Worm (Caenorhabditis elegans) whole organism, young adult: ENCODE data around the gene T22F3.11.

ENCODE experiments used
- B0019.2 ChIP-seq: fragments of 200-800 bp; sonication (Bioruptor generic); conservative IDR thresholded peaks from 2 replicates; pipeline ENCODE4 v1.3.6; 2022; ENCODE audit warnings: missing genetic modification reagents, missing genetic modification characterization, missing compliant biosample characterization
- B0261.1 ChIP-seq: sonication (generic microtip); optimal IDR thresholded peaks from 2 replicates; lab custom pipeline; 2016; ENCODE audit warnings: mild to moderate bottlenecking, missing genetic modification characterization, moderate library complexity, missing compliant biosample characterization
- B0336.3 ChIP-seq: fragments of 200-800 bp; sonication (Bioruptor generic); IDR thresholded peaks from 2 replicates; pipeline ENCODE4 v1.3.6; 2022; ENCODE audit warnings: missing genetic modification characterization, missing compliant biosample characterization
- C17E4.6 ChIP-seq: fragments of 200-800 bp; sonication (Bioruptor generic); IDR thresholded peaks from 2 replicates; pipeline ENCODE4 v1.3.6; 2022; ENCODE audit warnings: missing genetic modification reagents, missing genetic modification characterization, missing compliant biosample characterization
- F37B4.10 ChIP-seq: fragments of 200-800 bp; sonication (Bioruptor generic); IDR thresholded peaks from 2 replicates; pipeline ENCODE4 v1.3.6; 2022; ENCODE audit warnings: missing genetic modification characterization, missing compliant biosample characterization
- F55B11.4 ChIP-seq: sonication (generic microtip); optimal IDR thresholded peaks from 2 replicates; lab custom pipeline; 2016; ENCODE audit warnings: missing compliant biosample characterization, missing genetic modification characterization, borderline replicate concordance; ENCODE audit not compliant: insufficient read depth
- K12H6.12 ChIP-seq: fragments of 200-800 bp; sonication (Bioruptor generic); optimal IDR thresholded peaks from 2 replicates; lab custom pipeline; 2018; ENCODE audit warnings: mild to moderate bottlenecking, missing genetic modification characterization, missing compliant biosample characterization
- T07F8.4 ChIP-seq: sonication (generic microtip); optimal IDR thresholded peaks from 2 replicates; lab custom pipeline; 2016; ENCODE audit warnings: mild to moderate bottlenecking, missing genetic modification characterization, moderate library complexity, missing compliant biosample characterization
- Y79H2A.3 ChIP-seq: fragments of 200-800 bp; sonication (Bioruptor generic); conservative IDR thresholded peaks from 2 replicates; pipeline ENCODE4 v1.3.6; 2022; ENCODE audit warnings: missing genetic modification reagents, missing genetic modification characterization, missing compliant biosample characterization
- aptf-2 ChIP-seq: fragments of 200-800 bp; sonication (Bioruptor generic); conservative IDR thresholded peaks from 2 replicates; pipeline ENCODE4 v1.3.6; 2022; ENCODE audit warnings: missing genetic modification reagents, missing genetic modification characterization, missing compliant biosample characterization
- atf-7 ChIP-seq: sonication (generic microtip); optimal IDR thresholded peaks from 2 replicates; lab custom pipeline; 2017; ENCODE audit warnings: mild to moderate bottlenecking, missing genetic modification characterization, missing compliant biosample characterization
- attf-5 ChIP-seq: fragments of 200-800 bp; sonication (Bioruptor generic); optimal IDR thresholded peaks from 2 replicates; lab custom pipeline; 2018; ENCODE audit warnings: mild to moderate bottlenecking, missing genetic modification characterization, missing compliant biosample characterization
- attf-6 ChIP-seq: fragments of 200-800 bp; sonication (Bioruptor generic); IDR thresholded peaks from 2 replicates; pipeline ENCODE4 v1.3.6; 2022; ENCODE audit warnings: missing genetic modification reagents, missing genetic modification characterization, missing compliant biosample characterization
- bed-2 ChIP-seq: fragments of 200-800 bp; sonication (Bioruptor generic); IDR thresholded peaks from 2 replicates; pipeline ENCODE4 v1.3.6; 2022; ENCODE audit warnings: missing genetic modification reagents, missing genetic modification characterization, missing compliant biosample characterization
- ccch-3 ChIP-seq: fragments of 200-800 bp; sonication (Bioruptor generic); optimal IDR thresholded peaks from 2 replicates; lab custom pipeline; 2018; ENCODE audit warnings: mild to moderate bottlenecking, missing genetic modification characterization, missing compliant biosample characterization
- cebp-2 ChIP-seq: fragments of 200-800 bp; sonication (Bioruptor generic); IDR thresholded peaks from 2 replicates; pipeline ENCODE4 v1.3.6; 2022; ENCODE audit warnings: missing genetic modification characterization, missing compliant biosample characterization
- ceh-79 ChIP-seq: sonication (generic microtip); optimal IDR thresholded peaks from 2 replicates; lab custom pipeline; 2017; ENCODE audit warnings: mild to moderate bottlenecking, missing genetic modification characterization, missing compliant biosample characterization
- ceh-91 ChIP-seq: fragments of 200-800 bp; sonication (Bioruptor generic); IDR thresholded peaks from 2 replicates; pipeline ENCODE4 v1.3.6; 2022; ENCODE audit warnings: missing genetic modification reagents, missing genetic modification characterization, missing compliant biosample characterization
- die-1 ChIP-seq: sonication (generic microtip); optimal IDR thresholded peaks from 2 replicates; lab custom pipeline; 2016; ENCODE audit warnings: missing genotype, mild to moderate bottlenecking, missing genetic modification characterization, missing compliant biosample characterization
- dpl-1 ChIP-seq: fragments of 150-350 bp; optimal IDR thresholded peaks from 2 replicates; lab custom pipeline; 2014; ENCODE audit warnings: missing biosample characterization, missing genetic modification reagents, missing genetic modification characterization
- egrh-3 ChIP-seq: fragments of 200-800 bp; sonication (Bioruptor generic); IDR thresholded peaks from 2 replicates; pipeline ENCODE4 v1.3.6; 2022; ENCODE audit warnings: missing genetic modification reagents, missing genetic modification characterization, missing compliant biosample characterization
- him-1 ChIP-seq: sonication (generic microtip); optimal IDR thresholded peaks from 2 replicates; lab custom pipeline; 2016; ENCODE audit warnings: missing genotype, missing genetic modification reagents, missing genetic modification characterization, missing compliant biosample characterization
- hlh-26 ChIP-seq: fragments of 200-800 bp; sonication (Bioruptor generic); conservative IDR thresholded peaks from 2 replicates; pipeline ENCODE4 v1.3.6; 2022; ENCODE audit warnings: missing genetic modification reagents, missing genetic modification characterization, missing compliant biosample characterization
- hrde-1 ChIP-seq: sonication (generic microtip); optimal IDR thresholded peaks from 2 replicates; lab custom pipeline; 2016; ENCODE audit warnings: missing genetic modification characterization, mild to moderate bottlenecking, missing compliant biosample characterization, moderate library complexity, missing genotype, missing genetic modification reagents, borderline replicate concordance
- let-526 ChIP-seq: fragments of 200-800 bp; sonication (Bioruptor generic); IDR thresholded peaks from 2 replicates; pipeline ENCODE4 v1.3.6; 2022; ENCODE audit warnings: missing genetic modification reagents, missing genetic modification characterization, missing compliant biosample characterization
- lin-40 ChIP-seq: sonication (generic microtip); optimal IDR thresholded peaks from 2 replicates; lab custom pipeline; 2016; ENCODE audit warnings: missing genetic modification characterization, mild to moderate bottlenecking, missing compliant biosample characterization, missing genotype, missing genetic modification reagents
- lin-54 ChIP-seq: fragments of 200-800 bp; sonication (Bioruptor generic); optimal IDR thresholded peaks from 2 replicates; lab custom pipeline; 2018; ENCODE audit warnings: mild to moderate bottlenecking, missing genetic modification characterization, missing compliant biosample characterization
- lir-1 ChIP-seq: fragments of 200-800 bp; sonication (Bioruptor generic); conservative IDR thresholded peaks from 2 replicates; pipeline ENCODE4 v1.3.6; 2022; ENCODE audit warnings: missing genetic modification reagents, missing genetic modification characterization, missing compliant biosample characterization
- mes-4 ChIP-seq: sonication (generic microtip); optimal IDR thresholded peaks from 2 replicates; lab custom pipeline; 2016; ENCODE audit warnings: missing genotype, missing genetic modification characterization, missing compliant biosample characterization
- nfya-1 ChIP-seq: sonication (generic microtip); optimal IDR thresholded peaks from 2 replicates; lab custom pipeline; 2017; ENCODE audit warnings: antibody characterized with exemption, missing compliant biosample characterization, missing genetic modification characterization, borderline replicate concordance; ENCODE audit not compliant: insufficient read depth
- nfya-2 ChIP-seq: fragments of 200-800 bp; sonication (Bioruptor generic); IDR thresholded peaks from 2 replicates; pipeline ENCODE4 v1.3.6; 2022; ENCODE audit warnings: missing genetic modification reagents, missing genetic modification characterization, missing compliant biosample characterization
- nhr-120 ChIP-seq: fragments of 200-800 bp; sonication (Bioruptor generic); IDR thresholded peaks from 2 replicates; pipeline ENCODE4 v1.3.6; 2022; ENCODE audit warnings: missing genetic modification characterization, missing compliant biosample characterization
- nhr-27 ChIP-seq: fragments of 200-800 bp; sonication (Bioruptor generic); optimal IDR thresholded peaks from 2 replicates; lab custom pipeline; 2018; ENCODE audit warnings: mild to moderate bottlenecking, missing genetic modification characterization, moderate library complexity, missing compliant biosample characterization
- nhr-90 ChIP-seq: sonication (generic microtip); optimal IDR thresholded peaks from 2 replicates; lab custom pipeline; 2016; ENCODE audit warnings: missing genotype, mild to moderate bottlenecking, missing genetic modification characterization, missing compliant biosample characterization
- pbrm-1 ChIP-seq: fragments of 200-800 bp; sonication (Bioruptor generic); IDR thresholded peaks from 2 replicates; pipeline ENCODE4 v1.3.6; 2022; ENCODE audit warnings: missing genetic modification reagents, missing genetic modification characterization, missing compliant biosample characterization
- pha-4 ChIP-seq: fragments of 150-350 bp; sonication (generic microtip); optimal IDR thresholded peaks from 2 replicates; lab custom pipeline; 2014; ENCODE audit warnings: missing biosample characterization, missing genetic modification reagents, missing genetic modification characterization
- rec-8 ChIP-seq, 2 experiments: sonication (generic microtip); optimal IDR thresholded peaks; 2 replicates each; lab custom pipeline; 2016; ENCODE audit warnings: mild to moderate bottlenecking in 2 of 2, missing genetic modification characterization in 2 of 2, missing genetic modification reagents in 2 of 2, missing genotype in 2 of 2, missing biosample characterization in 1 of 2, missing compliant biosample characterization in 1 of 2, moderate library complexity in 1 of 2
- repo-1 ChIP-seq: sonication (generic microtip); optimal IDR thresholded peaks from 2 replicates; lab custom pipeline; 2017; ENCODE audit warnings: mild to moderate bottlenecking, missing genetic modification characterization, missing compliant biosample characterization
- sdz-38 ChIP-seq: sonication (generic microtip); optimal IDR thresholded peaks from 2 replicates; lab custom pipeline; 2016; ENCODE audit warnings: missing genotype, missing genetic modification characterization, missing compliant biosample characterization
- snpc-1.1 ChIP-seq: sonication (generic microtip); optimal IDR thresholded peaks from 2 replicates; lab custom pipeline; 2017; ENCODE audit warnings: missing genetic modification characterization, mild to moderate bottlenecking, missing compliant biosample characterization, antibody characterized with exemption, moderate library complexity, missing genotype, missing genetic modification reagents; ENCODE audit not compliant: insufficient read depth
- snpc-4 ChIP-seq, 5 experiments: fragments of 150-350 bp in 1 of 5; sonication (generic microtip) in 4 of 5; optimal IDR thresholded peaks; 2 replicates each; lab custom pipeline; 2014 to 2018; ENCODE audit warnings: missing genetic modification characterization in 5 of 5, missing biosample characterization in 3 of 5, antibody characterized with exemption in 2 of 5, mild to moderate bottlenecking in 2 of 5, missing compliant biosample characterization in 2 of 5, missing genotype in 2 of 5, moderate library complexity in 2 of 5, missing genetic modification reagents in 1 of 5
- somi-1 ChIP-seq: fragments of 200-800 bp; sonication (Bioruptor generic); optimal IDR thresholded peaks from 2 replicates; lab custom pipeline; 2018; ENCODE audit warnings: mild to moderate bottlenecking, missing genetic modification characterization, missing compliant biosample characterization
- sptf-2 ChIP-seq: fragments of 200-800 bp; sonication (Bioruptor generic); optimal IDR thresholded peaks from 2 replicates; lab custom pipeline; 2018; ENCODE audit warnings: mild to moderate bottlenecking, missing genetic modification characterization, missing compliant biosample characterization
- tbx-9 ChIP-seq: sonication (generic microtip); optimal IDR thresholded peaks from 2 replicates; lab custom pipeline; 2016; ENCODE audit warnings: borderline replicate concordance, missing genetic modification characterization, inconsistent platforms, missing compliant biosample characterization
- xnd-1 ChIP-seq: sonication (generic microtip); optimal IDR thresholded peaks from 2 replicates; lab custom pipeline; 2016; ENCODE audit warnings: missing genotype, missing genetic modification reagents, missing genetic modification characterization, missing compliant biosample characterization
- ztf-25 ChIP-seq: fragments of 200-800 bp; sonication (Bioruptor generic); IDR thresholded peaks from 2 replicates; pipeline ENCODE4 v1.3.6; 2022; ENCODE audit warnings: missing genetic modification reagents, missing genetic modification characterization, missing compliant biosample characterization
- ztf-3 ChIP-seq: fragments of 200-800 bp; sonication (Bioruptor generic); optimal IDR thresholded peaks from 2 replicates; lab custom pipeline; 2018; ENCODE audit warnings: mild to moderate bottlenecking, missing genetic modification characterization, missing compliant biosample characterization
- ztf-6 ChIP-seq: fragments of 200-800 bp; sonication (Bioruptor generic); IDR thresholded peaks from 2 replicates; pipeline ENCODE4 v1.3.6; 2022; ENCODE audit warnings: missing genetic modification reagents, missing genetic modification characterization, missing compliant biosample characterization

Gene T22F3.11

ce11 chrV:3578813-3579212 lies 35.5 kb downstream of the T22F3.11 start, which contains the start of gene pygl-1 (continued):
- TF ChIP-seq die-1 (tag; lab: Kevin White, UChicago) (no peak), C17E4.6 (GFP tag; lab: Robert Waterston, UW) (peak; percentile 85), tbx-9 (tag; lab: Kevin White, UChicago) (no peak), repo-1 (tag; lab: Kevin White, UChicago) (no peak), cebp-2 (GFP tag; lab: Robert Waterston, UW) (no peak), xnd-1 (tag; lab: Kevin White, UChicago) (peak; percentile 97), ztf-3 (no peak), pbrm-1 (peak; percentile 74; the same call in 1 of the 2 replicates), snpc-1.1 (peak; percentile 63), egrh-3 (peak; percentile 12; the same call in 1 of the 2 replicates), F37B4.10 (no peak), nfya-1 (tag; lab: Kevin White, UChicago) (no peak), nhr-90 (tag; lab: Kevin White, UChicago) (no peak), hlh-26 (GFP tag; lab: Robert Waterston, UW) (no peak), nhr-27 (no peak), K12H6.12 (tag; lab: Kevin White, UChicago) (no peak), atf-7 (no peak), nhr-120 (GFP tag; lab: Robert Waterston, UW) (no peak), Y79H2A.3 (GFP tag; lab: Robert Waterston, UW) (peak; percentile 84), B0261.1 (tag; lab: Kevin White, UChicago) (no peak), somi-1 (no peak), sdz-38 (tag; lab: Kevin White, UChicago) (no peak), attf-6 (GFP tag; lab: Robert Waterston, UW) (peak; percentile 81), him-1 (tag; lab: Kevin White, UChicago) (peak; percentile 57), T07F8.4 (tag; lab: Kevin White, UChicago) (no peak), hrde-1 (tag; lab: Kevin White, UChicago) (peak; percentile 71), snpc-4 (GFP tag; optimal IDR thresholded peaks at IDR 0.05; lab: Kevin White, UChicago) (peak; percentile 27), snpc-4 (tag; optimal IDR thresholded peaks at IDR 0.05; lab: Kevin White, UChicago) (peak in 2 of 4 experiments; percentile 35 to 65), attf-5 (GFP tag; lab: Kevin White, UChicago) (no peak), lin-54 (peak; percentile 94), ceh-79 (tag; lab: Kevin White, UChicago) (no peak), ztf-6 (GFP tag; lab: Robert Waterston, UW) (no peak), ztf-25 (no peak), nfya-2 (no peak), dpl-1 (GFP tag; lab: Kevin White, UChicago) (peak; percentile 94), lin-40 (tag; lab: Kevin White, UChicago) (no peak), ccch-3 (GFP tag; lab: Kevin White, UChicago) (no peak), B0019.2 (peak; percentile 96), let-526 (GFP tag; lab: Robert Waterston, UW) (no peak), ceh-91 (GFP tag; lab: Robert Waterston, UW) (peak; percentile 99), pha-4 (tag; lab: Kevin White, UChicago) (no peak), mes-4 (tag; lab: Kevin White, UChicago) (no peak), bed-2 (0 out of 2 replicates have a peak, but pooled peaks have one; percentile 33), F55B11.4 (tag; lab: Kevin White, UChicago) (no peak), aptf-2 (GFP tag; lab: Robert Waterston, UW) (peak; percentile 36; the same call in 1 of the 2 replicates), lir-1 (GFP tag; lab: Robert Waterston, UW) (peak; percentile 71), rec-8 (tag; optimal IDR thresholded peaks at IDR 0.05; lab: Kevin White, UChicago) (no peak), sptf-2 (no peak), B0336.3 (GFP tag; lab: Robert Waterston, UW) (peak; percentile 84)
